Worm (Caenorhabditis elegans) whole organism, mixed stage, embryonic: ENCODE data around the gene gsto-1.

Experiments
- M03D4.4 ChIP-seq: sonication (generic microtip); optimal IDR thresholded peaks from 2 replicates; lab custom pipeline; 2017; ENCODE audit warnings: mild to moderate bottlenecking, missing genetic modification characterization, missing compliant biosample characterization
- bed-3 ChIP-seq: fragments of 200-800 bp; sonication (Bioruptor generic); optimal IDR thresholded peaks from 3 replicates; lab custom pipeline; 2018; ENCODE audit warnings: mild to moderate bottlenecking, missing genetic modification characterization, moderate library complexity, missing compliant biosample characterization
- blmp-1 ChIP-seq: fragments of 150-350 bp; optimal IDR thresholded peaks from 2 replicates; lab custom pipeline; 2014; ENCODE audit warnings: missing biosample characterization, missing genetic modification characterization
- ceh-39 ChIP-seq: fragments of 150-350 bp; optimal IDR thresholded peaks from 2 replicates; lab custom pipeline; 2014; ENCODE audit warnings: missing biosample characterization, missing genetic modification characterization
- ceh-43 ChIP-seq: fragments of 200-800 bp; sonication (Bioruptor generic); optimal IDR thresholded peaks from 2 replicates; lab custom pipeline; 2018; ENCODE audit warnings: mild to moderate bottlenecking, missing genetic modification characterization, moderate library complexity, missing compliant biosample characterization
- ceh-83 ChIP-seq: fragments of 200-800 bp; sonication (Bioruptor generic); optimal IDR thresholded peaks from 2 replicates; lab custom pipeline; 2018; ENCODE audit warnings: mild to moderate bottlenecking, missing genetic modification characterization, missing compliant biosample characterization
- ces-1 ChIP-seq: fragments of 150-350 bp; optimal IDR thresholded peaks from 2 replicates; lab custom pipeline; 2014; ENCODE audit warnings: missing biosample characterization, missing genetic modification reagents, missing genetic modification characterization
- cnd-1 ChIP-seq: fragments of 200-800 bp; sonication (Bioruptor generic); optimal IDR thresholded peaks from 2 replicates; lab custom pipeline; 2018; ENCODE audit warnings: mild to moderate bottlenecking, missing genetic modification characterization, missing compliant biosample characterization
- drap-1 ChIP-seq: fragments of 200-800 bp; sonication (Bioruptor generic); optimal IDR thresholded peaks from 3 replicates; lab custom pipeline; 2018; ENCODE audit warnings: mild to moderate bottlenecking, missing genetic modification characterization, missing compliant biosample characterization
- elt-1 ChIP-seq: sonication (generic microtip); optimal IDR thresholded peaks from 2 replicates; lab custom pipeline; 2017; ENCODE audit warnings: missing genetic modification characterization, mild to moderate bottlenecking, missing compliant biosample characterization, antibody characterized with exemption, moderate library complexity, borderline replicate concordance; ENCODE audit not compliant: insufficient read depth
- elt-3 ChIP-seq: fragments of 150-350 bp; optimal IDR thresholded peaks from 2 replicates; lab custom pipeline; 2014; ENCODE audit warnings: missing biosample characterization, missing genetic modification characterization
- flh-1 ChIP-seq: fragments of 200-800 bp; sonication (Bioruptor generic); optimal IDR thresholded peaks from 2 replicates; lab custom pipeline; 2018; ENCODE audit warnings: mild to moderate bottlenecking, missing genetic modification characterization, moderate library complexity, missing compliant biosample characterization
- ham-2 ChIP-seq: fragments of 200-800 bp; sonication (Bioruptor generic); optimal IDR thresholded peaks from 2 replicates; lab custom pipeline; 2018; ENCODE audit warnings: mild to moderate bottlenecking, missing genetic modification characterization, missing compliant biosample characterization
- hlh-1 ChIP-seq: fragments of 150-350 bp; optimal IDR thresholded peaks from 2 replicates; lab custom pipeline; 2014; ENCODE audit warnings: missing biosample characterization, missing genetic modification reagents, missing genetic modification characterization
- lin-13 ChIP-seq: fragments of 150-350 bp; optimal IDR thresholded peaks from 2 replicates; lab custom pipeline; 2014; ENCODE audit warnings: missing biosample characterization, missing genetic modification characterization
- lin-32 ChIP-seq: fragments of 200-800 bp; sonication (Bioruptor generic); optimal IDR thresholded peaks from 2 replicates; lab custom pipeline; 2018; ENCODE audit warnings: mild to moderate bottlenecking, missing genetic modification characterization, missing compliant biosample characterization
- lsy-2 ChIP-seq: fragments of 150-350 bp; optimal IDR thresholded peaks from 2 replicates; lab custom pipeline; 2014; ENCODE audit warnings: missing biosample characterization, missing genetic modification characterization
- mab-5 ChIP-seq: fragments of 150-350 bp; optimal IDR thresholded peaks from 2 replicates; lab custom pipeline; 2014; ENCODE audit warnings: missing biosample characterization, missing genetic modification characterization
- mep-1 ChIP-seq: fragments of 150-350 bp; optimal IDR thresholded peaks from 2 replicates; lab custom pipeline; 2017; ENCODE audit warnings: missing biosample characterization, missing genetic modification reagents, missing genetic modification characterization, inconsistent platforms
- nhr-12 ChIP-seq: fragments of 150-350 bp; optimal IDR thresholded peaks from 2 replicates; lab custom pipeline; 2014; ENCODE audit warnings: missing biosample characterization, missing genetic modification characterization
- nhr-2 ChIP-seq: fragments of 150-350 bp; optimal IDR thresholded peaks from 2 replicates; lab custom pipeline; 2014; ENCODE audit warnings: missing biosample characterization, missing genetic modification characterization
- nhr-237 ChIP-seq: fragments of 150-350 bp; optimal IDR thresholded peaks from 2 replicates; lab custom pipeline; 2014; ENCODE audit warnings: missing biosample characterization, missing genetic modification characterization
- nhr-28 ChIP-seq: fragments of 150-350 bp; optimal IDR thresholded peaks from 2 replicates; lab custom pipeline; 2014; ENCODE audit warnings: missing biosample characterization, missing genetic modification characterization
- nhr-76 ChIP-seq: sonication (generic microtip); optimal IDR thresholded peaks from 2 replicates; lab custom pipeline; 2017; ENCODE audit warnings: missing biosample characterization, missing genetic modification characterization
- pha-4 ChIP-seq: fragments of 150-350 bp; optimal IDR thresholded peaks from 2 replicates; lab custom pipeline; 2018; ENCODE audit warnings: missing biosample characterization, missing genetic modification reagents, missing genetic modification characterization
- snpc-4 ChIP-seq: fragments of 150-350 bp; optimal IDR thresholded peaks from 2 replicates; lab custom pipeline; 2014; ENCODE audit warnings: missing biosample characterization, missing genetic modification characterization
- sptf-1 ChIP-seq: sonication (generic microtip); optimal IDR thresholded peaks from 2 replicates; lab custom pipeline; 2017; ENCODE audit warnings: mild to moderate bottlenecking, missing genetic modification characterization, moderate library complexity, missing compliant biosample characterization
- tbx-8 ChIP-seq: fragments of 200-800 bp; sonication (Bioruptor generic); optimal IDR thresholded peaks from 2 replicates; lab custom pipeline; 2018; ENCODE audit warnings: mild to moderate bottlenecking, missing genetic modification characterization, moderate library complexity, missing compliant biosample characterization
- unc-120 ChIP-seq: sonication (generic microtip); optimal IDR thresholded peaks from 2 replicates; lab custom pipeline; 2017; ENCODE audit warnings: missing genetic modification characterization, missing compliant biosample characterization; ENCODE audit not compliant: poor library complexity, severe bottlenecking
- unc-39 ChIP-seq: fragments of 150-350 bp; optimal IDR thresholded peaks from 2 replicates; lab custom pipeline; 2014; ENCODE audit warnings: missing biosample characterization, missing genetic modification characterization
- unc-62 ChIP-seq: fragments of 150-350 bp; optimal IDR thresholded peaks from 2 replicates; lab custom pipeline; 2014; ENCODE audit warnings: missing biosample characterization, missing genetic modification reagents, missing genetic modification characterization
- zip-8 ChIP-seq: fragments of 150-350 bp; optimal IDR thresholded peaks from 2 replicates; lab custom pipeline; 2014; ENCODE audit warnings: missing biosample characterization, missing genetic modification characterization

gsto-1 gene

ce11 chrIII:7924821-7925220 lies 22.0 kb downstream of the gsto-1 start, which contains the start of gene tag-250:
TSS of gene tag-250 (minus strand) at chrIII:7924921.
- TF ChIP-seq ceh-83 (GFP tag; lab: Kevin White, UChicago), result no peak
- no peak for TF ChIP-seq elt-3 (tag; lab: Kevin White, UChicago)
- TF ChIP-seq cnd-1 (tag; lab: Kevin White, UChicago), result no peak
- no peak for TF ChIP-seq nhr-2 (tag; lab: Kevin White, UChicago)
- no peak for TF ChIP-seq zip-8 (tag; lab: Kevin White, UChicago)
- TF ChIP-seq nhr-12 (tag; lab: Kevin White, UChicago), result no peak
- no peak for TF ChIP-seq ham-2 (GFP tag; lab: Kevin White, UChicago)
- no peak for TF ChIP-seq mab-5 (tag; lab: Kevin White, UChicago)
- no peak for TF ChIP-seq blmp-1 (tag; lab: Kevin White, UChicago)
- TF ChIP-seq pha-4 (tag; lab: Kevin White, UChicago), result no peak

ce11 chrIII:7922207-7922606 lies 24.6 kb downstream of the gsto-1 start, which contains the start of gene C29E4.17:
TSS of gene C29E4.17 (plus strand) at chrIII:7922507.
- no peak for TF ChIP-seq lin-13 (tag; lab: Kevin White, UChicago)
- no peak for TF ChIP-seq nhr-237 (tag; lab: Kevin White, UChicago)
- no peak for TF ChIP-seq nhr-28 (tag; lab: Kevin White, UChicago)
- TF ChIP-seq, all 35 proteins: peak for 0

- TF ChIP-seq blmp-1 (tag; lab: Kevin White, UChicago) (no peak), nhr-76 (no peak), nhr-28 (tag; lab: Kevin White, UChicago) (no peak), ceh-39 (tag; lab: Kevin White, UChicago) (no peak), lin-13 (tag; lab: Kevin White, UChicago) (no peak), mep-1 (tag; lab: Kevin White, UChicago) (no peak), ceh-83 (GFP tag; lab: Kevin White, UChicago) (no peak), sptf-1 (tag; lab: Kevin White, UChicago) (no peak), unc-39 (tag; lab: Kevin White, UChicago) (no peak), ceh-43 (GFP tag; lab: Kevin White, UChicago) (no peak), lsy-2 (no peak), M03D4.4 (no peak), elt-1 (tag; lab: Kevin White, UChicago) (no peak), mab-5 (tag; lab: Kevin White, UChicago) (no peak), bed-3 (GFP tag; lab: Kevin White, UChicago) (no peak), hlh-1 (no peak), zip-8 (tag; lab: Kevin White, UChicago) (no peak), ham-2 (GFP tag; lab: Kevin White, UChicago) (no peak)
Measured at ce11 chrIII:7919823-7920222, 27.0 kb downstream of the gsto-1 start, which contains the start of gene C29E4.14. TSS of gene C29E4.14 (plus strand) at chrIII:7920123.

- TF ChIP-seq sptf-1 (tag; lab: Kevin White, UChicago), result no peak
- TF ChIP-seq ham-2 (GFP tag; lab: Kevin White, UChicago), result no peak
- TF ChIP-seq elt-3 (tag; lab: Kevin White, UChicago), result no peak
- no peak for TF ChIP-seq M03D4.4
- no peak for TF ChIP-seq tbx-8 (GFP tag; lab: Kevin White, UChicago)
- TF ChIP-seq hlh-1, result no peak
- TF ChIP-seq flh-1 (GFP tag; lab: Kevin White, UChicago), result no peak
- no peak for TF ChIP-seq unc-62 (GFP tag; lab: Kevin White, UChicago)
- no peak for TF ChIP-seq lsy-2
- TF ChIP-seq nhr-237 (tag; lab: Kevin White, UChicago), result no peak
- TF ChIP-seq ceh-39 (tag; lab: Kevin White, UChicago), result no peak
- no peak for TF ChIP-seq lin-32 (GFP tag; lab: Kevin White, UChicago)
- no peak for TF ChIP-seq ces-1 (GFP tag; lab: Kevin White, UChicago)
- TF ChIP-seq ceh-43 (GFP tag; lab: Kevin White, UChicago), result no peak
- no peak for TF ChIP-seq mab-5 (tag; lab: Kevin White, UChicago)
- no peak for TF ChIP-seq unc-39 (tag; lab: Kevin White, UChicago)
- no peak for TF ChIP-seq nhr-28 (tag; lab: Kevin White, UChicago)
- TF ChIP-seq nhr-76, result no peak
- no peak for TF ChIP-seq nhr-12 (tag; lab: Kevin White, UChicago)
- TF ChIP-seq drap-1, result no peak
Measured at ce11 chrIII:7917667-7918066, 29.2 kb downstream of the gsto-1 start, which contains the start of gene gly-3. TSS of gene gly-3 (minus strand) at chrIII:7917767.

ce11 chrIII:7913488-7913887 lies 33.3 kb downstream of the gsto-1 start, which contains the start of gene ZK688.12:
TSS of gene ZK688.12 (minus strand) at chrIII:7913588.
- TF ChIP-seq unc-62 (GFP tag; lab: Kevin White, UChicago) (no peak), sptf-1 (tag; lab: Kevin White, UChicago) (no peak), snpc-4 (tag; lab: Kevin White, UChicago) (no peak), mab-5 (tag; lab: Kevin White, UChicago) (no peak), blmp-1 (tag; lab: Kevin White, UChicago) (no peak), nhr-28 (tag; lab: Kevin White, UChicago) (no peak), elt-1 (tag; lab: Kevin White, UChicago) (no peak), bed-3 (GFP tag; lab: Kevin White, UChicago) (no peak), ceh-83 (GFP tag; lab: Kevin White, UChicago) (no peak), ham-2 (GFP tag; lab: Kevin White, UChicago) (no peak), ceh-39 (tag; lab: Kevin White, UChicago) (no peak), lin-32 (GFP tag; lab: Kevin White, UChicago) (no peak), cnd-1 (tag; lab: Kevin White, UChicago) (no peak), unc-120 (no peak)
